Worm (Caenorhabditis elegans): Measurements from ENCODE around the gene K02D10.4.

ce11 chrIII:8745214-8745613, 34.6 kb downstream of the K02D10.4 start:
- no peak for TF ChIP-seq ZK546.5 (tag; optimal IDR thresholded peaks at IDR 0.05)
- no peak for TF ChIP-seq lin-11 (tag; optimal IDR thresholded peaks at IDR 0.05)
- no peak for TF ChIP-seq unc-39 (tag; optimal IDR thresholded peaks at IDR 0.05)
- TF ChIP-seq lin-13 (GFP tag; optimal IDR thresholded peaks at IDR 0.05), result no peak
- TF ChIP-seq ztf-11 (tag; optimal IDR thresholded peaks at IDR 0.05), result no peak
- no peak for TF ChIP-seq fos-1 (tag; optimal IDR thresholded peaks at IDR 0.05)
- no peak for TF ChIP-seq unc-62 (GFP tag; optimal IDR thresholded peaks at IDR 0.05)
- no peak for TF ChIP-seq snpc-4 (tag; optimal IDR thresholded peaks at IDR 0.05)
- TF ChIP-seq elt-3 (tag; optimal IDR thresholded peaks at IDR 0.05), result no peak
- no peak for TF ChIP-seq ztf-4 (tag; optimal IDR thresholded peaks at IDR 0.05)
- no peak for TF ChIP-seq aly-2 (tag; optimal IDR thresholded peaks at IDR 0.05)
- no peak for TF ChIP-seq elt-1 (tag; optimal IDR thresholded peaks at IDR 0.05)
